Worm (Caenorhabditis elegans): ENCODE data around the gene M110.3.

DNA sequence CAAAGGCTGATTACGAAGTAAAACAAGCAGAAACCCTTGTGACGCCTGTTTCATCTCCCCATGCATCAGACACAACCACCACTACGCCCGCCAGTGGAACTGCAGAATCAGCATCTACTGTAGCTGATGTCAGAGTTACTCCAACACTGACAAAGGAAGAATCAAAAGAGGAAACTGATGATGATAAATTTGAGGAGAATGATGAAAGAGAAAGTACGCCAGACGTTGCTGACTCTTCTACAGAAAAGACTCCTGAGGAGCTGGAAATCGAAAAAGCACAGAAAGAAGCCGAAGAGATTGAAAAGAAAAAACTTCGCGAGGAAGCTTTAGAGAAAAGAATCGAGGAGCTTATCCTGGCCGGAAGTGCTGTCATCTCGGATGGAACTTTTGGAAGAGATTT lies 1.9 kb upstream of the M110.3 start:
- TF ChIP-seq him-1 (tag; optimal IDR thresholded peaks at IDR 0.05) (no peak), W03F9.2 (tag; optimal IDR thresholded peaks at IDR 0.05) (no peak)

Data from whole organism, L4/young adult.